6 worm cellular contexts compared by ENCODE assay signal in genomic region chrV:14800402-14800801, ce11.
A peak's percentile ranks its signal among the peaks of the same experiment; 100 is the strongest.
TF ChIP-seq lines count a peak whose summit lies in the region.

No protein-coding gene starts in this region.

TF ChIP-seq in whole organism, L1 larva, 84 proteins besides CTCF, POLR2A, EP300 and RAD21 (continues in another document):
- TF ChIP-seq xbp-1 (tag; optimal IDR thresholded peaks at IDR 0.05; lab: Kevin White, UChicago) = no peak
- no peak for TF ChIP-seq fos-1 (tag; optimal IDR thresholded peaks at IDR 0.05; lab: Kevin White, UChicago)
- TF ChIP-seq mdl-1 (tag; optimal IDR thresholded peaks at IDR 0.05; lab: Kevin White, UChicago) = peak in 1 of 2 experiments; percentile 1
- no peak for TF ChIP-seq jun-1 (tag; optimal IDR thresholded peaks at IDR 0.05; lab: Kevin White, UChicago)
- 0 out of 2 replicates have a peak, but pooled peaks have one; percentile 25 for TF ChIP-seq nhr-19 (GFP tag; conservative IDR thresholded peaks at IDR 0.05; lab: Robert Waterston, UW)
- no peak for TF ChIP-seq nhr-84 (tag; optimal IDR thresholded peaks at IDR 0.05; lab: Kevin White, UChicago)
- TF ChIP-seq C16A3.4 (tag; optimal IDR thresholded peaks at IDR 0.05; lab: Kevin White, UChicago) = no peak
- peak; percentile 60 for TF ChIP-seq rnt-1 (tag; optimal IDR thresholded peaks at IDR 0.05; lab: Kevin White, UChicago)
- peak; percentile 12 for TF ChIP-seq nhr-85 (tag; lab: Kevin White, UChicago)
- TF ChIP-seq nhr-47 (tag; optimal IDR thresholded peaks at IDR 0.05; lab: Kevin White, UChicago) = no peak
- TF ChIP-seq snu-23 (GFP tag; optimal IDR thresholded peaks at IDR 0.05; lab: Kevin White, UChicago) = peak; percentile 4
- no peak for TF ChIP-seq fkh-10 (GFP tag; optimal IDR thresholded peaks at IDR 0.05; lab: Kevin White, UChicago)
- TF ChIP-seq ets-5 (GFP tag; IDR thresholded peaks at IDR 0.05; lab: Robert Waterston, UW) = no peak
- TF ChIP-seq lsy-2 (tag; optimal IDR thresholded peaks at IDR 0.05; lab: Kevin White, UChicago) = peak in 1 of 2 experiments; percentile 28
- peak; percentile 61 for TF ChIP-seq nhr-71 (tag; optimal IDR thresholded peaks at IDR 0.05; lab: Kevin White, UChicago)

TF ChIP-seq in whole organism, L2 larva, 48 proteins besides CTCF, POLR2A, EP300 and RAD21:
- TF ChIP-seq lsy-2 (tag; optimal IDR thresholded peaks at IDR 0.05; lab: Kevin White, UChicago) (peak in 1 of 2 experiments; percentile 26), nhr-129 (tag; optimal IDR thresholded peaks at IDR 0.05; lab: Kevin White, UChicago) (peak; percentile 54), gmeb-1 (tag; optimal IDR thresholded peaks at IDR 0.05; lab: Kevin White, UChicago) (no peak), blmp-1 (tag; optimal IDR thresholded peaks at IDR 0.05; lab: Kevin White, UChicago; ENCODE audit: insufficient read depth) (no peak), F13H6.1 (tag; optimal IDR thresholded peaks at IDR 0.05; lab: Kevin White, UChicago) (peak; percentile 47)

TF ChIP-seq in whole organism, L3 larva, 47 proteins besides CTCF, POLR2A, EP300 and RAD21:
- TF ChIP-seq nhr-25 (tag; optimal IDR thresholded peaks at IDR 0.05; lab: Kevin White, UChicago) (no peak), nhr-11 (tag; optimal IDR thresholded peaks at IDR 0.05; lab: Kevin White, UChicago) (peak; percentile 24), ceh-9 (tag; optimal IDR thresholded peaks at IDR 0.05; lab: Kevin White, UChicago) (no peak), nhr-77 (tag; optimal IDR thresholded peaks at IDR 0.05; lab: Kevin White, UChicago) (no peak), fos-1 (tag; optimal IDR thresholded peaks at IDR 0.05; lab: Kevin White, UChicago) (no peak), tbx-2 (tag; optimal IDR thresholded peaks at IDR 0.05; lab: Kevin White, UChicago) (no peak), fkh-10 (GFP tag; optimal IDR thresholded peaks at IDR 0.05; lab: Kevin White, UChicago) (no peak), lin-39 (tag; optimal IDR thresholded peaks at IDR 0.05; lab: Kevin White, UChicago) (peak; percentile 45)

TF ChIP-seq in whole organism, L4 larva, 104 proteins besides CTCF, POLR2A, EP300 and RAD21:
- TF ChIP-seq daf-16 (GFP tag; optimal IDR thresholded peaks at IDR 0.05; lab: Kevin White, UChicago) (peak in 1 of 2 experiments; percentile 8), daf-16 (tag; optimal IDR thresholded peaks at IDR 0.05; lab: Kevin White, UChicago) (no peak), nhr-11 (tag; optimal IDR thresholded peaks at IDR 0.05; lab: Kevin White, UChicago) (peak; percentile 35), nhr-28 (tag; optimal IDR thresholded peaks at IDR 0.05; lab: Kevin White, UChicago) (peak; percentile 41), nhr-76 (tag; optimal IDR thresholded peaks at IDR 0.05; lab: Kevin White, UChicago) (no peak), ceh-62 (tag; optimal IDR thresholded peaks at IDR 0.05; lab: Kevin White, UChicago) (no peak)

TF ChIP-seq in whole organism, late embryonic, 69 proteins besides CTCF, POLR2A, EP300 and RAD21:
- TF ChIP-seq nfya-1 (tag; optimal IDR thresholded peaks at IDR 0.05; lab: Kevin White, UChicago) (no peak), Y22D7AL.16 (tag; optimal IDR thresholded peaks at IDR 0.05; lab: Kevin White, UChicago) (no peak), ttx-3 (tag; optimal IDR thresholded peaks at IDR 0.05; lab: Kevin White, UChicago) (no peak), pqm-1 (tag; optimal IDR thresholded peaks at IDR 0.05; lab: Kevin White, UChicago) (no peak), pag-3 (tag; optimal IDR thresholded peaks at IDR 0.05; lab: Kevin White, UChicago; ENCODE audit: borderline replicate concordance) (no peak), sox-2 (GFP tag; IDR thresholded peaks at IDR 0.05; lab: Robert Waterston, UW) (no peak), ets-4 (tag; optimal IDR thresholded peaks at IDR 0.05; lab: Kevin White, UChicago) (no peak), mec-3 (tag; optimal IDR thresholded peaks at IDR 0.05; lab: Kevin White, UChicago; ENCODE audit: borderline replicate concordance) (no peak), ceh-31 (tag; optimal IDR thresholded peaks at IDR 0.05; lab: Kevin White, UChicago) (no peak), pha-4 (tag; optimal IDR thresholded peaks at IDR 0.05; lab: Kevin White, UChicago) (no peak), ceh-6 (GFP tag; optimal IDR thresholded peaks at IDR 0.05; lab: Kevin White, UChicago) (no peak), ceh-34 (tag; optimal IDR thresholded peaks at IDR 0.05; lab: Kevin White, UChicago) (no peak), tbx-7 (tag; optimal IDR thresholded peaks at IDR 0.05; lab: Kevin White, UChicago) (no peak), rnt-1 (tag; optimal IDR thresholded peaks at IDR 0.05; lab: Kevin White, UChicago) (peak; percentile 45), unc-86 (tag; optimal IDR thresholded peaks at IDR 0.05; lab: Kevin White, UChicago) (no peak), unc-55 (GFP tag; optimal IDR thresholded peaks at IDR 0.05; lab: Kevin White, UChicago) (peak; percentile 90), ceh-18 (tag; optimal IDR thresholded peaks at IDR 0.05; lab: Kevin White, UChicago) (peak; percentile 51), hlh-6 (tag; optimal IDR thresholded peaks at IDR 0.05; lab: Kevin White, UChicago) (no peak), che-1 (tag; optimal IDR thresholded peaks at IDR 0.05; lab: Kevin White, UChicago) (no peak)

TF ChIP-seq in whole organism, mixed stage, embryonic, 35 proteins besides CTCF, POLR2A, EP300 and RAD21:
- TF ChIP-seq mep-1 (tag; optimal IDR thresholded peaks at IDR 0.05; lab: Kevin White, UChicago) = no peak
- TF ChIP-seq unc-120 (tag; optimal IDR thresholded peaks at IDR 0.05; lab: Kevin White, UChicago; ENCODE audit: poor library complexity, severe bottlenecking) = peak; percentile 40
- no peak for TF ChIP-seq lsy-2 (tag; optimal IDR thresholded peaks at IDR 0.05; lab: Kevin White, UChicago)
- TF ChIP-seq mls-2 (tag; optimal IDR thresholded peaks at IDR 0.05; lab: Kevin White, UChicago) = no peak
- TF ChIP-seq unc-62 (GFP tag; optimal IDR thresholded peaks at IDR 0.05; lab: Kevin White, UChicago) = peak; percentile 86
- TF ChIP-seq unc-39 (tag; optimal IDR thresholded peaks at IDR 0.05; lab: Kevin White, UChicago) = no peak
- peak; percentile 65 for TF ChIP-seq hlh-1 (tag; optimal IDR thresholded peaks at IDR 0.05; lab: Kevin White, UChicago)
- TF ChIP-seq drap-1 (GFP tag; optimal IDR thresholded peaks at IDR 0.05; lab: Kevin White, UChicago) = no peak
- no peak for TF ChIP-seq nhr-28 (tag; optimal IDR thresholded peaks at IDR 0.05; lab: Kevin White, UChicago)

Comparison
In these comparisons a context has a peak if more than half of its experiments do, and no peak if none do; other contexts are left out.
1. Of the 29 proteins assayed by ChIP-seq in both whole organism, L4 larva and whole organism, L1 larva: peak only in whole organism, L4 larva: nhr-11 and nhr-28; only in whole organism, L1 larva: unc-130; in both: none; in neither: 24; mixed calls (peak in some experiments, not most) for 2.